Worm (Caenorhabditis elegans) whole organism, L4 larva: ENCODE data around the gene esyt-2.

Experiments
- F44E2.7 ChIP-seq: fragments of 200-800 bp; sonication (Bioruptor generic); IDR thresholded peaks from 2 replicates; pipeline ENCODE4 v2.1.2; 2022; ENCODE audit warnings: missing genetic modification characterization, missing compliant biosample characterization
- ama-1 ChIP-seq: fragments of 150-350 bp; optimal IDR thresholded peaks from 2 replicates; lab custom pipeline; 2014; ENCODE audit warnings: inconsistent platforms, mixed read lengths
- ceh-28 ChIP-seq: fragments of 150-350 bp; optimal IDR thresholded peaks from 2 replicates; lab custom pipeline; 2014; ENCODE audit warnings: missing biosample characterization, missing genetic modification reagents, missing genetic modification characterization
- ces-1 ChIP-seq: fragments of 150-350 bp; sonication (generic microtip); optimal IDR thresholded peaks from 4 replicates; lab custom pipeline; 2014; ENCODE audit warnings: missing biosample characterization, missing genetic modification reagents, missing genetic modification characterization
- dmd-6 ChIP-seq: fragments of 200-800 bp; sonication (Bioruptor generic); IDR thresholded peaks from 2 replicates; pipeline ENCODE4 v1.3.6; 2022; ENCODE audit warnings: missing genetic modification reagents, missing genetic modification characterization, missing compliant biosample characterization
- duxl-1 ChIP-seq: sonication (generic microtip); optimal IDR thresholded peaks from 2 replicates; lab custom pipeline; 2016; ENCODE audit warnings: mild to moderate bottlenecking, missing genetic modification characterization, moderate library complexity, missing compliant biosample characterization; ENCODE audit not compliant: poor library complexity
- hlh-30 ChIP-seq: sonication (generic microtip); optimal IDR thresholded peaks from 2 replicates; lab custom pipeline; 2017; ENCODE audit warnings: antibody characterized with exemption, mild to moderate bottlenecking, missing genetic modification characterization, missing compliant biosample characterization; ENCODE audit not compliant: insufficient read depth
- jun-1 ChIP-seq: fragments of 150-350 bp; optimal IDR thresholded peaks from 2 replicates; lab custom pipeline; 2014; ENCODE audit warnings: missing biosample characterization, missing genetic modification reagents, missing genetic modification characterization
- lin-39 ChIP-seq: fragments of 150-350 bp; optimal IDR thresholded peaks from 2 replicates; lab custom pipeline; 2014; ENCODE audit warnings: missing biosample characterization, missing genetic modification reagents, missing genetic modification characterization
- nhr-28 ChIP-seq: fragments of 150-350 bp; optimal IDR thresholded peaks from 2 replicates; lab custom pipeline; 2014; ENCODE audit warnings: missing biosample characterization, missing genetic modification characterization
- pqm-1 ChIP-seq: sonication (generic microtip); optimal IDR thresholded peaks from 2 replicates; lab custom pipeline; 2017; ENCODE audit warnings: missing biosample characterization, missing genetic modification characterization
- unc-130 ChIP-seq: sonication (generic microtip); optimal IDR thresholded peaks from 2 replicates; lab custom pipeline; 2016; ENCODE audit warnings: missing genetic modification reagents, missing genetic modification characterization, missing compliant biosample characterization
- unc-62 ChIP-seq, 3 experiments: fragments of 150-350 bp in 1 of 3; sonication (generic microtip); optimal IDR thresholded peaks in 2 of 3; peaks in 1 of 3; 1 replicate in 1 of 3; 2 replicates in 2 of 3; lab custom pipeline; 2014 to 2017; ENCODE audit warnings: missing biosample characterization in 3 of 3, missing genetic modification characterization in 3 of 3, missing genetic modification reagents in 3 of 3, missing genotype in 1 of 3
- zfp-3 ChIP-seq: fragments of 200-800 bp; sonication (Bioruptor generic); conservative IDR thresholded peaks from 2 replicates; pipeline ENCODE4 v1.3.6; 2022; ENCODE audit warnings: missing genetic modification reagents, missing genetic modification characterization, missing compliant biosample characterization

ce11 chrIII:6279453-6279852 is 48.7 kb upstream of the esyt-2 start:
- TF ChIP-seq unc-62 (GFP tag; optimal IDR thresholded peaks at IDR 0.05 in 1 of 2; lab: Kevin White, UChicago) (no peak), unc-62 (tag; optimal IDR thresholded peaks at IDR 0.05; lab: Kevin White, UChicago) (no peak), nhr-28 (tag; lab: Kevin White, UChicago) (no peak), duxl-1 (tag; lab: Kevin White, UChicago) (no peak), unc-130 (no peak), ceh-28 (tag; lab: Kevin White, UChicago) (no peak), zfp-3 (GFP tag; lab: Robert Waterston, UW) (no peak), dmd-6 (GFP tag; lab: Robert Waterston, UW) (no peak), hlh-30 (no peak), ama-1 (lab: Kevin White, UChicago) (no peak), ces-1 (GFP tag; lab: Kevin White, UChicago) (no peak), F44E2.7 (GFP tag; lab: Robert Waterston, UW) (no peak), pqm-1 (tag; lab: Kevin White, UChicago) (no peak), lin-39 (tag; lab: Kevin White, UChicago) (no peak), jun-1 (tag; lab: Kevin White, UChicago) (no peak)
